Fruit fly (Drosophila melanogaster) whole organism, prepupa: Measurements from ENCODE around the gene CG7304.

Source experiments
- Blimp-1 ChIP-seq: fragments of 200-800 bp; sonication (Bioruptor generic); optimal IDR thresholded peaks from 3 replicates; lab custom pipeline; 2017; ENCODE audit warnings: missing biosample characterization, missing genetic modification characterization, mild to moderate bottlenecking, moderate library complexity, missing genetic modification reagents
- CG10669 ChIP-seq: fragments of 200-800 bp; sonication (Bioruptor generic); optimal IDR thresholded peaks from 3 replicates; lab custom pipeline; 2018; ENCODE audit warnings: missing biosample characterization, mild to moderate bottlenecking, missing genetic modification characterization, moderate library complexity
- CG11294 ChIP-seq: fragments of 200-800 bp; sonication (Bioruptor generic); IDR thresholded peaks from 2 replicates; pipeline ENCODE4 v1.3.6; 2022; ENCODE audit warnings: missing biosample characterization, missing genetic modification characterization
- CG11762 ChIP-seq: fragments of 200-800 bp; sonication (Bioruptor generic); optimal IDR thresholded peaks from 3 replicates; lab custom pipeline; 2016; ENCODE audit warnings: missing biosample characterization, missing genetic modification characterization; ENCODE audit not compliant: insufficient read depth
- CG11902 ChIP-seq: fragments of 200-800 bp; sonication (Bioruptor generic); optimal IDR thresholded peaks from 3 replicates; lab custom pipeline; 2016; ENCODE audit warnings: missing biosample characterization, missing genetic modification characterization
- CG3032 ChIP-seq: fragments of 200-800 bp; optimal IDR thresholded peaks from 2 replicates; lab custom pipeline; 2019; ENCODE audit warnings: missing biosample characterization, mild to moderate bottlenecking, missing genetic modification characterization, moderate library complexity
- CG31627 ChIP-seq: fragments of 200-800 bp; sonication (Bioruptor generic); optimal IDR thresholded peaks from 3 replicates; lab custom pipeline; 2016; ENCODE audit warnings: missing biosample characterization, missing genetic modification characterization
- CG32006 ChIP-seq: fragments of 200-800 bp; sonication (Bioruptor generic); optimal IDR thresholded peaks from 3 replicates; lab custom pipeline; 2017; ENCODE audit warnings: missing biosample characterization, mild to moderate bottlenecking, missing genetic modification characterization
- CG3919 ChIP-seq: fragments of 200-800 bp; sonication (Bioruptor generic); optimal IDR thresholded peaks from 3 replicates; lab custom pipeline; 2016; ENCODE audit warnings: missing biosample characterization, missing genetic modification characterization
- CG4318 ChIP-seq: fragments of 200-800 bp; sonication (Bioruptor generic); optimal IDR thresholded peaks from 3 replicates; lab custom pipeline; 2017; ENCODE audit warnings: missing biosample characterization, mild to moderate bottlenecking, missing genetic modification characterization
- CG6163 ChIP-seq: fragments of 200-800 bp; sonication (Bioruptor generic); IDR thresholded peaks from 3 replicates; pipeline ENCODE4 v1.3.6; 2022; ENCODE audit warnings: missing biosample characterization, missing genetic modification characterization
- CG6276 ChIP-seq: fragments of 200-800 bp; sonication (Bioruptor generic); optimal IDR thresholded peaks from 2 replicates; lab custom pipeline; 2017; ENCODE audit warnings: missing biosample characterization, mild to moderate bottlenecking, missing genetic modification characterization
- CG6792 ChIP-seq: fragments of 200-800 bp; sonication (Bioruptor generic); optimal IDR thresholded peaks from 3 replicates; lab custom pipeline; 2016; ENCODE audit warnings: missing biosample characterization, missing genetic modification characterization
- CG6808 ChIP-seq: fragments of 200-800 bp; sonication (Bioruptor generic); optimal IDR thresholded peaks from 3 replicates; lab custom pipeline; 2017; ENCODE audit warnings: missing biosample characterization, missing genetic modification characterization, mild to moderate bottlenecking, moderate library complexity, missing genetic modification reagents
- CG6854 ChIP-seq: fragments of 200-800 bp; sonication (Bioruptor generic); optimal IDR thresholded peaks from 2 replicates; lab custom pipeline; 2017; ENCODE audit warnings: missing biosample characterization, mild to moderate bottlenecking, missing genetic modification characterization
- CG7368 ChIP-seq: fragments of 200-800 bp; sonication (Bioruptor generic); optimal IDR thresholded peaks from 3 replicates; lab custom pipeline; 2016; ENCODE audit warnings: missing biosample characterization, missing genetic modification characterization
- CG8119 ChIP-seq: fragments of 200-800 bp; sonication (Bioruptor generic); IDR thresholded peaks from 3 replicates; pipeline ENCODE4 v1.3.6; 2022; ENCODE audit warnings: missing biosample characterization, missing genetic modification characterization
- CG8319 ChIP-seq: fragments of 200-800 bp; sonication (Bioruptor generic); optimal IDR thresholded peaks from 3 replicates; lab custom pipeline; 2016; ENCODE audit warnings: missing biosample characterization, missing genetic modification characterization
- CG8632 ChIP-seq: fragments of 200-800 bp; sonication (Bioruptor generic); optimal IDR thresholded peaks from 3 replicates; lab custom pipeline; 2016; ENCODE audit warnings: missing biosample characterization, missing genetic modification characterization
- CG9139 ChIP-seq: fragments of 200-800 bp; sonication (Bioruptor generic); optimal IDR thresholded peaks from 3 replicates; lab custom pipeline; 2017; ENCODE audit warnings: missing biosample characterization, mild to moderate bottlenecking, missing genetic modification characterization
- Eip75B ChIP-seq: fragments of 200-800 bp; sonication (Bioruptor generic); optimal IDR thresholded peaks from 3 replicates; lab custom pipeline; 2016; ENCODE audit warnings: missing biosample characterization, missing genetic modification characterization
- Eip93F ChIP-seq: fragments of 200-800 bp; sonication (Bioruptor generic); optimal IDR thresholded peaks from 2 replicates; lab custom pipeline; 2016; ENCODE audit warnings: missing biosample characterization, mild to moderate bottlenecking, missing genetic modification characterization
- Ets21C ChIP-seq: fragments of 200-800 bp; sonication (Bioruptor generic); optimal IDR thresholded peaks from 3 replicates; lab custom pipeline; 2016; ENCODE audit warnings: missing biosample characterization, missing genetic modification characterization
- Gug ChIP-seq: fragments of 200-800 bp; sonication (Bioruptor generic); IDR thresholded peaks from 2 replicates; pipeline ENCODE4 v1.3.6; 2022; ENCODE audit warnings: missing biosample characterization, missing genetic modification characterization
- Hr38 ChIP-seq: sonication (Bioruptor generic); optimal IDR thresholded peaks from 2 replicates; lab custom pipeline; 2016; ENCODE audit warnings: missing biosample characterization, missing genetic modification characterization
- Hr39 ChIP-seq: fragments of 200-800 bp; sonication (Bioruptor generic); optimal IDR thresholded peaks from 2 replicates; lab custom pipeline; 2016; ENCODE audit warnings: missing biosample characterization, missing genetic modification characterization
- Hr4 ChIP-seq: fragments of 200-800 bp; sonication (Bioruptor generic); optimal IDR thresholded peaks from 3 replicates; lab custom pipeline; 2016; ENCODE audit warnings: missing biosample characterization, missing genetic modification characterization
- Met ChIP-seq: fragments of 200-800 bp; sonication (Bioruptor generic); optimal IDR thresholded peaks from 3 replicates; lab custom pipeline; 2016; ENCODE audit warnings: missing biosample characterization, missing genetic modification characterization
- OdsH ChIP-seq: fragments of 200-800 bp; sonication (Bioruptor generic); optimal IDR thresholded peaks from 3 replicates; lab custom pipeline; 2016; ENCODE audit warnings: missing biosample characterization, missing genetic modification characterization
- Smox ChIP-seq: fragments of 200-800 bp; sonication (Bioruptor generic); optimal IDR thresholded peaks from 3 replicates; lab custom pipeline; 2016; ENCODE audit warnings: missing biosample characterization, missing genetic modification characterization
- Sox102F ChIP-seq: fragments of 200-800 bp; sonication (Bioruptor generic); optimal IDR thresholded peaks from 2 replicates; lab custom pipeline; 2016; ENCODE audit warnings: missing biosample characterization, mild to moderate bottlenecking, missing genetic modification characterization
- Sox14 ChIP-seq: fragments of 200-800 bp; sonication (Bioruptor generic); optimal IDR thresholded peaks from 3 replicates; lab custom pipeline; 2016; ENCODE audit warnings: missing biosample characterization, missing genetic modification characterization
- Sox15 ChIP-seq: fragments of 200-800 bp; sonication (Bioruptor generic); optimal IDR thresholded peaks from 3 replicates; lab custom pipeline; 2016; ENCODE audit warnings: missing biosample characterization, missing genetic modification characterization
- achi ChIP-seq: fragments of 200-800 bp; sonication (Bioruptor generic); optimal IDR thresholded peaks from 3 replicates; lab custom pipeline; 2016; ENCODE audit warnings: missing biosample characterization, missing genetic modification characterization
- acj6 ChIP-seq: fragments of 200-800 bp; sonication (Bioruptor generic); optimal IDR thresholded peaks from 3 replicates; lab custom pipeline; 2016; ENCODE audit warnings: missing biosample characterization, missing genetic modification characterization
- cyc ChIP-seq: fragments of 200-800 bp; sonication (Bioruptor generic); optimal IDR thresholded peaks from 3 replicates; lab custom pipeline; 2016; ENCODE audit warnings: missing biosample characterization, missing genetic modification characterization
- dac ChIP-seq: fragments of 200-800 bp; sonication (Bioruptor generic); optimal IDR thresholded peaks from 2 replicates; lab custom pipeline; 2017; ENCODE audit warnings: missing biosample characterization, mild to moderate bottlenecking, missing genetic modification characterization
- dsx ChIP-seq: fragments of 200-800 bp; optimal IDR thresholded peaks from 3 replicates; lab custom pipeline; 2019; ENCODE audit warnings: missing biosample characterization, mild to moderate bottlenecking, missing genetic modification characterization, moderate library complexity; ENCODE audit not compliant: poor library complexity, severe bottlenecking
- eg ChIP-seq: fragments of 200-800 bp; sonication (Bioruptor generic); IDR thresholded peaks from 3 replicates; pipeline ENCODE4 v1.3.6; 2022; ENCODE audit warnings: missing biosample characterization, missing genetic modification characterization
- esn ChIP-seq: fragments of 200-800 bp; sonication (Bioruptor generic); optimal IDR thresholded peaks from 2 replicates; lab custom pipeline; 2016; ENCODE audit warnings: missing biosample characterization, mild to moderate bottlenecking, missing genetic modification characterization, moderate library complexity
- fd59A ChIP-seq: fragments of 200-800 bp; sonication (Bioruptor generic); optimal IDR thresholded peaks from 2 replicates; lab custom pipeline; 2017; ENCODE audit warnings: missing biosample characterization, mild to moderate bottlenecking, missing genetic modification characterization, missing genetic modification reagents
- net ChIP-seq: fragments of 200-800 bp; sonication (Bioruptor generic); optimal IDR thresholded peaks from 3 replicates; lab custom pipeline; 2016; ENCODE audit warnings: missing biosample characterization, missing genetic modification characterization
- salr ChIP-seq, 2 experiments: fragments of 200-800 bp; sonication (Bioruptor generic); optimal IDR thresholded peaks; 3 replicates each; lab custom pipeline; 2016 to 2018; ENCODE audit warnings: missing biosample characterization in 2 of 2, missing genetic modification characterization in 2 of 2, mild to moderate bottlenecking in 1 of 2
- spab ChIP-seq: fragments of 200-800 bp; sonication (Bioruptor generic); optimal IDR thresholded peaks from 2 replicates; lab custom pipeline; 2017; ENCODE audit warnings: missing biosample characterization, mild to moderate bottlenecking, missing genetic modification characterization, missing genetic modification reagents
- ss ChIP-seq, 2 experiments: fragments of 200-800 bp; sonication (Bioruptor generic); optimal IDR thresholded peaks; 2 replicates in 1 of 2; 3 replicates in 1 of 2; lab custom pipeline; 2017 to 2018; ENCODE audit warnings: mild to moderate bottlenecking in 2 of 2, missing biosample characterization in 2 of 2, missing genetic modification characterization in 2 of 2, moderate library complexity in 1 of 2
- topi ChIP-seq: fragments of 200-800 bp; sonication (Bioruptor generic); optimal IDR thresholded peaks from 3 replicates; lab custom pipeline; 2016; ENCODE audit warnings: missing biosample characterization, missing genetic modification characterization

CG7304 gene

dm6 chr3L:15664199-15664794 is 15.2 kb upstream of the CG7304 start:
- no peak for TF ChIP-seq Hr38 (GFP tag; lab: Kevin White, UChicago)

- TF ChIP-seq achi (GFP tag; lab: Kevin White, UChicago) (no peak), CG8119 (GFP tag; lab: Robert Waterston, UW) (no peak), CG4318 (GFP tag; lab: Kevin White, UChicago) (no peak), CG7368 (GFP tag; lab: Kevin White, UChicago) (no peak), Sox102F (no peak), Sox15 (GFP tag; lab: Kevin White, UChicago) (no peak), Eip75B (GFP tag; lab: Kevin White, UChicago) (no peak), CG11762 (no peak), esn (GFP tag; lab: Kevin White, UChicago) (no peak), cyc (no peak), fd59A (no peak), CG3919 (no peak)
- TF ChIP-seq, all 60 proteins: peak for 0
Observed at dm6 chr3L:15665741-15666140, 13.8 kb upstream of the CG7304 start.

- TF ChIP-seq net (GFP tag; lab: Kevin White, UChicago) = no peak
- TF ChIP-seq, all 60 proteins: peak for 0
Observed at dm6 chr3L:15669939-15670338, 9.6 kb upstream of the CG7304 start.

- TF ChIP-seq Gug (GFP tag; lab: Robert Waterston, UW) = no peak
- TF ChIP-seq Ets21C (GFP tag; lab: Kevin White, UChicago) = no peak
- TF ChIP-seq CG9139 (GFP tag; lab: Kevin White, UChicago) = no peak
- TF ChIP-seq dsx = no peak
- TF ChIP-seq CG31627 (GFP tag; lab: Kevin White, UChicago) = no peak
- no peak for TF ChIP-seq CG11294 (GFP tag; lab: Robert Waterston, UW)
- TF ChIP-seq CG10669 = no peak
- no peak for TF ChIP-seq eg (GFP tag; lab: Robert Waterston, UW)
- TF ChIP-seq CG8319 (GFP tag; lab: Kevin White, UChicago) = no peak
- TF ChIP-seq fd59A = no peak
- TF ChIP-seq Smox (GFP tag; lab: Kevin White, UChicago) = peak; percentile 24
- peak; percentile 2 for TF ChIP-seq acj6 (GFP tag; lab: Kevin White, UChicago)
- no peak for TF ChIP-seq CG4318 (GFP tag; lab: Kevin White, UChicago)
- TF ChIP-seq spab (GFP tag; lab: Kevin White, UChicago) = no peak
- TF ChIP-seq Met (GFP tag; lab: Kevin White, UChicago) = peak; percentile 21
- no peak for TF ChIP-seq CG6276 (GFP tag; lab: Kevin White, UChicago)
- no peak for TF ChIP-seq Sox14 (GFP tag; lab: Kevin White, UChicago)
- TF ChIP-seq net (GFP tag; lab: Kevin White, UChicago) = no peak
- TF ChIP-seq Blimp-1 (GFP tag; lab: Kevin White, UChicago) = peak; percentile 9
- TF ChIP-seq CG6854 (GFP tag; lab: Kevin White, UChicago) = no peak
- no peak for TF ChIP-seq Hr4
- no peak for TF ChIP-seq CG6808 (GFP tag; lab: Kevin White, UChicago)
- TF ChIP-seq Hr39 = no peak
- TF ChIP-seq topi (GFP tag; lab: Kevin White, UChicago) = peak; percentile 17
- no peak for TF ChIP-seq salr (GFP tag; optimal IDR thresholded peaks at IDR 0.05; lab: Kevin White, UChicago)
- TF ChIP-seq dac = no peak
- peak; percentile 26 for TF ChIP-seq CG6792 (GFP tag; lab: Kevin White, UChicago)
- TF ChIP-seq Eip75B (GFP tag; lab: Kevin White, UChicago) = no peak
- TF ChIP-seq CG6163 (GFP tag; lab: Robert Waterston, UW) = no peak
- TF ChIP-seq CG3032 = no peak
- no peak for TF ChIP-seq Eip93F
- no peak for TF ChIP-seq Sox102F
- no peak for TF ChIP-seq CG8632 (GFP tag; lab: Kevin White, UChicago)
- no peak for TF ChIP-seq ss (GFP tag; optimal IDR thresholded peaks at IDR 0.05; lab: Kevin White, UChicago)
- no peak for TF ChIP-seq CG7368 (GFP tag; lab: Kevin White, UChicago)
- no peak for TF ChIP-seq CG32006 (GFP tag; lab: Kevin White, UChicago)
- TF ChIP-seq OdsH (GFP tag; lab: Kevin White, UChicago) = no peak
- no peak for TF ChIP-seq CG11902 (GFP tag; lab: Kevin White, UChicago)
Observed at dm6 chr3L:15670455-15670854, 9.1 kb upstream of the CG7304 start.
